Fruit fly (Drosophila melanogaster) whole organism, embryonic: ENCODE data around the gene CG14230.
A peak's percentile ranks its signal among the peaks of the same experiment; 100 is the strongest.

Experiments used
- Awh ChIP-seq: fragments of 200-800 bp; sonication (Bioruptor generic); IDR thresholded peaks from 2 replicates; pipeline ENCODE4, ENCODE4 v1.3.6; 2022; ENCODE audit warnings: missing biosample characterization, missing genetic modification characterization
- BEAF-32 ChIP-seq: fragments of 200-800 bp; sonication (Bioruptor generic); optimal IDR thresholded peaks from 3 replicates; lab custom pipeline; 2017; ENCODE audit warnings: missing biosample characterization, missing genetic modification characterization, mild to moderate bottlenecking, moderate library complexity, missing genetic modification reagents
- Bgb ChIP-seq: fragments of 200-800 bp; sonication (Bioruptor generic); IDR thresholded peaks from 2 replicates; pipeline ENCODE4 v1.3.6; 2022; ENCODE audit warnings: missing biosample characterization, missing genetic modification characterization; ENCODE audit not compliant: partially characterized antibody
- CG11093 ChIP-seq: fragments of 200-800 bp; sonication (Bioruptor generic); IDR thresholded peaks from 3 replicates; pipeline ENCODE4 v1.3.6; 2022; ENCODE audit warnings: missing biosample characterization, missing genetic modification characterization
- CG12659 ChIP-seq: fragments of 200-800 bp; sonication (Bioruptor generic); optimal IDR thresholded peaks from 3 replicates; lab custom pipeline; 2017; ENCODE audit warnings: mild to moderate bottlenecking, missing biosample characterization, missing genetic modification reagents, missing genetic modification characterization
- CG1529 ChIP-seq: fragments of 200-800 bp; sonication (Bioruptor generic); optimal IDR thresholded peaks from 3 replicates; lab custom pipeline; 2018; ENCODE audit warnings: missing biosample characterization, missing genetic modification characterization
- CG16815 ChIP-seq: fragments of 200-800 bp; sonication (Bioruptor generic); optimal IDR thresholded peaks from 3 replicates; lab custom pipeline; 2017; ENCODE audit warnings: missing biosample characterization, mild to moderate bottlenecking, missing genetic modification characterization
- CG17912 ChIP-seq: fragments of 200-800 bp; sonication (Bioruptor generic); optimal IDR thresholded peaks from 2 replicates; lab custom pipeline; 2018; ENCODE audit warnings: missing biosample characterization, mild to moderate bottlenecking, missing genetic modification characterization
- CG18599 ChIP-seq: fragments of 200-800 bp; sonication (Bioruptor generic); optimal IDR thresholded peaks from 3 replicates; lab custom pipeline; 2017; ENCODE audit warnings: missing biosample characterization, missing genetic modification characterization, mild to moderate bottlenecking, moderate library complexity, missing genetic modification reagents
- CG2120 ChIP-seq: fragments of 200-800 bp; sonication (Bioruptor generic); optimal IDR thresholded peaks from 3 replicates; lab custom pipeline; 2016; ENCODE audit warnings: missing biosample characterization, missing genetic modification characterization
- CG32532 ChIP-seq: fragments of 200-800 bp; sonication (Bioruptor generic); IDR thresholded peaks from 2 replicates; pipeline ENCODE4 v1.3.6; 2022; ENCODE audit warnings: missing biosample characterization, missing genetic modification characterization
- CG3995 ChIP-seq: fragments of 200-800 bp; sonication (Bioruptor generic); optimal IDR thresholded peaks from 3 replicates; lab custom pipeline; 2016; ENCODE audit warnings: missing biosample characterization, missing genetic modification characterization
- CG4424 ChIP-seq: fragments of 200-800 bp; sonication (Bioruptor generic); optimal IDR thresholded peaks from 3 replicates; lab custom pipeline; 2016; ENCODE audit warnings: missing biosample characterization, missing genetic modification characterization
- CG4617 ChIP-seq: fragments of 200-800 bp; sonication (Bioruptor generic); optimal IDR thresholded peaks from 3 replicates; lab custom pipeline; 2016; ENCODE audit warnings: missing biosample characterization, missing genetic modification characterization, borderline replicate concordance
- CG4707 ChIP-seq: fragments of 200-800 bp; sonication (Bioruptor generic); optimal IDR thresholded peaks from 2 replicates; lab custom pipeline; 2018; ENCODE audit warnings: missing biosample characterization, mild to moderate bottlenecking, missing genetic modification characterization, moderate library complexity
- CG6791 ChIP-seq: fragments of 200-800 bp; sonication (Bioruptor generic); IDR thresholded peaks from 3 replicates; pipeline ENCODE4 v1.3.6; 2022; ENCODE audit warnings: missing biosample characterization, missing genetic modification characterization; ENCODE audit not compliant: partially characterized antibody
- CG6854 ChIP-seq: fragments of 200-800 bp; sonication (Bioruptor generic); optimal IDR thresholded peaks from 3 replicates; lab custom pipeline; 2017; ENCODE audit warnings: missing biosample characterization, mild to moderate bottlenecking, missing genetic modification characterization
- CG8765 ChIP-seq: fragments of 200-800 bp; sonication (Bioruptor generic); IDR thresholded peaks from 2 replicates; pipeline ENCODE4 v1.3.6; 2022; ENCODE audit warnings: missing biosample characterization, missing genetic modification characterization
- CkIIα-i1 ChIP-seq: fragments of 200-800 bp; sonication (Bioruptor generic); IDR thresholded peaks from 2 replicates; pipeline ENCODE4 v1.3.6; 2022; ENCODE audit warnings: missing biosample characterization, missing genetic modification characterization
- Dad ChIP-seq: fragments of 200-800 bp; sonication (Bioruptor generic); optimal IDR thresholded peaks from 3 replicates; lab custom pipeline; 2016; ENCODE audit warnings: missing biosample characterization, missing genetic modification characterization
- H15 ChIP-seq: fragments of 200-800 bp; sonication (Bioruptor generic); IDR thresholded peaks from 3 replicates; pipeline ENCODE4 v1.3.6; 2022; ENCODE audit warnings: missing biosample characterization, missing genetic modification characterization
- Hey ChIP-seq: fragments of 200-800 bp; sonication (Bioruptor generic); optimal IDR thresholded peaks from 3 replicates; lab custom pipeline; 2018; ENCODE audit warnings: missing biosample characterization, mild to moderate bottlenecking, missing genetic modification characterization
- HmgZ ChIP-seq: fragments of 200-800 bp; sonication (Bioruptor generic); optimal IDR thresholded peaks from 2 replicates; lab custom pipeline; 2018; ENCODE audit warnings: missing biosample characterization, mild to moderate bottlenecking, missing genetic modification characterization
- Mad ChIP-seq: fragments of 200-800 bp; sonication (Bioruptor generic); optimal IDR thresholded peaks from 2 replicates; lab custom pipeline; 2016; ENCODE audit warnings: missing biosample characterization, missing genetic modification characterization
- NC2α ChIP-seq: fragments of 200-800 bp; sonication (Bioruptor generic); optimal IDR thresholded peaks from 2 replicates; lab custom pipeline; 2016; ENCODE audit warnings: missing biosample characterization, missing genetic modification characterization
- Nf-YC ChIP-seq: fragments of 200-800 bp; optimal IDR thresholded peaks from 3 replicates; lab custom pipeline; 2019; ENCODE audit warnings: missing biosample characterization, mild to moderate bottlenecking, missing genetic modification characterization, moderate library complexity
- Poxn ChIP-seq: fragments of 200-800 bp; sonication (Bioruptor generic); IDR thresholded peaks from 2 replicates; pipeline ENCODE4 v1.3.6; 2022; ENCODE audit warnings: missing biosample characterization, missing genetic modification characterization
- TFAM ChIP-seq: fragments of 200-800 bp; sonication (Bioruptor generic); optimal IDR thresholded peaks from 2 replicates; lab custom pipeline; 2017; ENCODE audit warnings: missing biosample characterization, missing genetic modification characterization, inconsistent platforms
- Trl ChIP-seq, 3 experiments: fragments of >200 bp in 2 of 3; fragments of 200-800 bp in 1 of 3; sonication (Bioruptor generic) in 1 of 3; optimal IDR thresholded peaks; 2 replicates in 1 of 3; 3 replicates in 2 of 3; lab custom pipeline; 2016 to 2017; ENCODE audit warnings: missing biosample characterization in 1 of 3, missing genetic modification characterization in 1 of 3
- Xrp1 ChIP-seq: fragments of 200-800 bp; sonication (Bioruptor generic); IDR thresholded peaks from 2 replicates; pipeline ENCODE4 v1.3.6; 2022; ENCODE audit warnings: missing biosample characterization, missing genetic modification characterization
- YL-1 ChIP-seq: fragments of 200-800 bp; sonication (Bioruptor generic); optimal IDR thresholded peaks from 3 replicates; lab custom pipeline; 2017; ENCODE audit warnings: missing biosample characterization, mild to moderate bottlenecking, missing genetic modification characterization
- ap ChIP-seq: fragments of 200-800 bp; sonication (Bioruptor generic); IDR thresholded peaks from 2 replicates; pipeline ENCODE4 v1.3.6; 2022; ENCODE audit warnings: missing biosample characterization, missing genetic modification characterization
- ara ChIP-seq: fragments of 200-800 bp; sonication (Bioruptor generic); IDR thresholded peaks from 2 replicates; pipeline ENCODE4 v1.3.6; 2022; ENCODE audit warnings: missing biosample characterization, missing genetic modification characterization
- chif ChIP-seq, 2 experiments: fragments of 200-800 bp; sonication (Bioruptor generic); optimal IDR thresholded peaks; 3 replicates each; lab custom pipeline; 2016; ENCODE audit warnings: missing biosample characterization in 2 of 2, missing genetic modification characterization in 2 of 2
- chm ChIP-seq: fragments of 200-800 bp; sonication (Bioruptor generic); IDR thresholded peaks from 2 replicates; pipeline ENCODE4 v1.3.6; 2022; ENCODE audit warnings: missing biosample characterization, missing genetic modification characterization
- dmrt99B ChIP-seq: fragments of 200-800 bp; sonication (Bioruptor generic); optimal IDR thresholded peaks from 2 replicates; lab custom pipeline; 2018; ENCODE audit warnings: missing biosample characterization, mild to moderate bottlenecking, missing genetic modification characterization, moderate library complexity
- emc ChIP-seq: fragments of 200-800 bp; sonication (Bioruptor generic); optimal IDR thresholded peaks from 2 replicates; lab custom pipeline; 2016; ENCODE audit warnings: missing biosample characterization, missing genetic modification characterization
- ems ChIP-seq: fragments of 200-800 bp; sonication (Bioruptor generic); optimal IDR thresholded peaks from 3 replicates; lab custom pipeline; 2016; ENCODE audit warnings: missing biosample characterization, missing genetic modification characterization
- fd96Cb ChIP-seq: fragments of 200-800 bp; sonication (Bioruptor generic); optimal IDR thresholded peaks from 2 replicates; lab custom pipeline; 2018; ENCODE audit warnings: missing biosample characterization, mild to moderate bottlenecking, missing genetic modification characterization, moderate library complexity
- her ChIP-seq: fragments of 200-800 bp; sonication (Bioruptor generic); optimal IDR thresholded peaks from 2 replicates; lab custom pipeline; 2016; ENCODE audit warnings: missing biosample characterization, missing genetic modification characterization
- insv ChIP-seq, 2 experiments: fragments of 200-800 bp; sonication (Bioruptor generic); optimal IDR thresholded peaks; 3 replicates each; lab custom pipeline; 2016 to 2018; ENCODE audit warnings: missing biosample characterization in 2 of 2, missing genetic modification characterization in 2 of 2
- jigr1 ChIP-seq: fragments of 200-800 bp; sonication (Bioruptor generic); IDR thresholded peaks from 3 replicates; pipeline ENCODE4 v1.3.6; 2022; ENCODE audit warnings: missing biosample characterization, missing genetic modification characterization
- jumu ChIP-seq: fragments of 200-800 bp; sonication (Bioruptor generic); optimal IDR thresholded peaks from 3 replicates; lab custom pipeline; 2016; ENCODE audit warnings: missing biosample characterization, missing genetic modification characterization
- nerfin-2 ChIP-seq: fragments of 200-800 bp; sonication (Bioruptor generic); IDR thresholded peaks from 2 replicates; pipeline ENCODE4 v1.3.6; 2022; ENCODE audit warnings: missing biosample characterization, missing genetic modification characterization; ENCODE audit not compliant: partially characterized antibody
- otp ChIP-seq: fragments of 200-800 bp; sonication (Bioruptor generic); IDR thresholded peaks from 3 replicates; pipeline ENCODE4, ENCODE4 v1.3.6; 2022; ENCODE audit warnings: missing biosample characterization, missing genetic modification characterization
- p53 ChIP-seq: fragments of 200-800 bp; sonication (Bioruptor generic); optimal IDR thresholded peaks from 2 replicates; lab custom pipeline; 2016; ENCODE audit warnings: missing biosample characterization, missing genetic modification characterization
- sens ChIP-seq: fragments of 200-800 bp; sonication (Bioruptor generic); peaks from one replicate; lab custom pipeline; 2016; ENCODE audit warnings: missing biosample characterization, missing genetic modification characterization
- tio ChIP-seq: fragments of 200-800 bp; sonication (Bioruptor generic); optimal IDR thresholded peaks from 2 replicates; lab custom pipeline; 2017; ENCODE audit warnings: missing biosample characterization, missing genetic modification characterization, inconsistent platforms
- vfl ChIP-seq: fragments of 200-800 bp; sonication (Bioruptor generic); optimal IDR thresholded peaks from 2 replicates; lab custom pipeline; 2016; ENCODE audit warnings: missing biosample characterization, missing genetic modification characterization

CG14230 gene

DNA sequence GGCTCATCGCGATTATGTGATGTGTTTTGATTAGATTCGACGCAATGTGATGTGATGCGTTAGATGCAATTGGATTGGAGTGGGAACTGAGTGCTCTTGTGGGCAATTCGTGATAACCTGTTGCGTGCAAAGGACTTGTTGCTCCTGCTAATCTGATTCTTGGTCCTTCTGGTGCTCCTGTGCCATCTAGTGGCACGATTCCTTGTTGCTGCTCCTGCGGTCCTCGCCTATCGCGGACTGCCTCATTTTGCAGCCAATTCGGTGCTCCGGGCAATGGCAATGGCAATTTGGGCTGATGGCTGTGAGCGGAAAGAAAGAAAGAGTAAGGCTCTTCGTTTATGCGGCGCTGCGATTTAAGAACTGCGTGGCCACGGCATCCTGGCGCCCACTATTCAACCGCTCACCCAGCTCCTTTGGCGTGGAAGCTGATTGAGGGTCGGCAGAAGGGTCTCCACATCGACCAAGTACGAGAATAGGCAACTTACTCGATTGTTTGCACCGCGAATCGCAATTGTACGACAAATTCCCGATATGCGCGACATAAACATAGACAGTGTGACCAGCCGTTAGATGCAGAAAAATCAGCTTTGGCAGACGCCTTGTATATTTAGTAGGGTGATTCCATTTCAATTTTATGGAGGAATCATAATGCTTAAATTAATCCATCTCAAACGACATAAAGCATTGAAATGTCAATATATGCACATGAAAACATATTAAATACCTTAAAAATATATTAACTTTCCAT is 10.9 kb upstream of the CG14230 start, which contains the start of gene Mer (continued):
- TF ChIP-seq jigr1 (0 out of 3 replicates have a peak, but pooled peaks have one; percentile 37), CG4707 (peak; percentile 37), CG2120 (GFP tag; lab: Kevin White, UChicago) (peak; percentile 89), Poxn (GFP tag; lab: Robert Waterston, UW) (peak; percentile 49; the same call in 1 of the 2 replicates), Mad (GFP tag; lab: Kevin White, UChicago) (peak; percentile 82), TFAM (GFP tag; lab: Kevin White, UChicago) (peak; percentile 11), CG4617 (GFP tag; lab: Kevin White, UChicago) (peak; percentile 79), p53 (GFP tag; lab: Kevin White, UChicago) (peak; percentile 71), CG17912 (GFP tag; lab: Kevin White, UChicago) (peak; percentile 48), CG16815 (peak; percentile 66), dmrt99B (tag; lab: Kevin White, UChicago) (peak; percentile 84), Xrp1 (GFP tag; lab: Robert Waterston, UW) (peak; percentile 88), CG12659 (GFP tag; lab: Kevin White, UChicago) (peak; percentile 90), emc (GFP tag; lab: Kevin White, UChicago) (peak; percentile 59), BEAF-32 (GFP tag; lab: Kevin White, UChicago) (peak; percentile 34), ap (peak; percentile 35; the same call in 1 of the 2 replicates), CG32532 (GFP tag; lab: Robert Waterston, UW) (peak; percentile 89), CG6791 (GFP tag; lab: Robert Waterston, UW) (no peak), CG3995 (GFP tag; lab: Kevin White, UChicago) (peak; percentile 44), Dad (GFP tag; lab: Kevin White, UChicago) (peak; percentile 80), Awh (GFP tag; lab: Robert Waterston, UW) (peak; percentile 79), otp (GFP tag; lab: Robert Waterston, UW) (peak; percentile 76; the same call in 2 of the 3 replicates), her (GFP tag; lab: Kevin White, UChicago) (peak; percentile 91), tio (GFP tag; lab: Kevin White, UChicago) (no peak), CkIIα-i1 (no peak), sens (GFP tag; lab: Kevin White, UChicago) (peak; percentile 95), ara (GFP tag; lab: Robert Waterston, UW) (peak; percentile 78), Bgb (peak; percentile 13; the same call in 1 of the 2 replicates), CG6854 (peak; percentile 75), ems (peak; percentile 60), insv (GFP tag; optimal IDR thresholded peaks at IDR 0.05; lab: Kevin White, UChicago) (peak in 1 of 2 experiments; percentile 45), CG1529 (peak; percentile 70), H15 (GFP tag; lab: Robert Waterston, UW) (peak; percentile 57; the same call in 1 of the 3 replicates), jumu (GFP tag; lab: Kevin White, UChicago) (peak; percentile 85), Hey (tag; lab: Kevin White, UChicago) (no peak), fd96Cb (tag; lab: Kevin White, UChicago) (peak; percentile 73), CG18599 (GFP tag; lab: Kevin White, UChicago) (peak; percentile 90), NC2α (GFP tag; lab: Kevin White, UChicago) (peak; percentile 46), CG11093 (GFP tag; lab: Robert Waterston, UW) (peak; percentile 55; the same call in 2 of the 3 replicates), Trl (optimal IDR thresholded peaks at IDR 0.05; lab: Kevin White, UChicago) (no peak), Trl (GFP tag; optimal IDR thresholded peaks at IDR 0.05; lab: Kevin White, UChicago) (peak; percentile 89), YL-1 (peak; percentile 71), CG4424 (GFP tag; lab: Kevin White, UChicago) (peak; percentile 79), chm (peak; percentile 84), nerfin-2 (GFP tag; lab: Robert Waterston, UW) (no peak), vfl (GFP tag; lab: Kevin White, UChicago) (peak; percentile 76), chif (GFP tag; optimal IDR thresholded peaks at IDR 0.05; lab: Kevin White, UChicago) (peak; percentile 69 to 85), CG8765 (GFP tag; lab: Robert Waterston, UW) (peak; percentile 33; the same call in 1 of the 2 replicates), HmgZ (peak; percentile 89), Nf-YC (tag; lab: Kevin White, UChicago) (peak; percentile 74)
